Fruit fly (Drosophila melanogaster) whole organism, prepupa: ENCODE measurements around the gene CG3823.
A peak's percentile ranks its signal among the peaks of the same experiment; 100 is the strongest.

Source experiments
- CG10631 ChIP-seq: fragments of 200-800 bp; sonication (Bioruptor generic); optimal IDR thresholded peaks from 2 replicates; lab custom pipeline; 2016; ENCODE audit warnings: missing biosample characterization, missing genetic modification characterization
- CG10669 ChIP-seq: fragments of 200-800 bp; sonication (Bioruptor generic); optimal IDR thresholded peaks from 3 replicates; lab custom pipeline; 2018; ENCODE audit warnings: missing biosample characterization, mild to moderate bottlenecking, missing genetic modification characterization, moderate library complexity
- CG11902 ChIP-seq: fragments of 200-800 bp; sonication (Bioruptor generic); optimal IDR thresholded peaks from 3 replicates; lab custom pipeline; 2016; ENCODE audit warnings: missing biosample characterization, missing genetic modification characterization
- CG1621 ChIP-seq: fragments of 200-800 bp; sonication (Bioruptor generic); optimal IDR thresholded peaks from 3 replicates; lab custom pipeline; 2018; ENCODE audit warnings: missing biosample characterization, mild to moderate bottlenecking, missing genetic modification characterization
- CG16779 ChIP-seq: fragments of 200-800 bp; sonication (Bioruptor generic); optimal IDR thresholded peaks from 3 replicates; lab custom pipeline; 2017; ENCODE audit warnings: missing biosample characterization, mild to moderate bottlenecking, missing genetic modification characterization
- CG3032 ChIP-seq: fragments of 200-800 bp; optimal IDR thresholded peaks from 2 replicates; lab custom pipeline; 2019; ENCODE audit warnings: missing biosample characterization, mild to moderate bottlenecking, missing genetic modification characterization, moderate library complexity
- CG32006 ChIP-seq: fragments of 200-800 bp; sonication (Bioruptor generic); optimal IDR thresholded peaks from 3 replicates; lab custom pipeline; 2017; ENCODE audit warnings: missing biosample characterization, mild to moderate bottlenecking, missing genetic modification characterization
- CG34406 ChIP-seq: fragments of 200-800 bp; sonication (Bioruptor generic); optimal IDR thresholded peaks from 3 replicates; lab custom pipeline; 2016; ENCODE audit warnings: missing biosample characterization, missing genetic modification characterization
- CG3919 ChIP-seq: fragments of 200-800 bp; sonication (Bioruptor generic); optimal IDR thresholded peaks from 3 replicates; lab custom pipeline; 2016; ENCODE audit warnings: missing biosample characterization, missing genetic modification characterization
- CG4318 ChIP-seq: fragments of 200-800 bp; sonication (Bioruptor generic); optimal IDR thresholded peaks from 3 replicates; lab custom pipeline; 2017; ENCODE audit warnings: missing biosample characterization, mild to moderate bottlenecking, missing genetic modification characterization
- CG6163 ChIP-seq: fragments of 200-800 bp; sonication (Bioruptor generic); IDR thresholded peaks from 3 replicates; pipeline ENCODE4 v1.3.6; 2022; ENCODE audit warnings: missing biosample characterization, missing genetic modification characterization
- CG6276 ChIP-seq: fragments of 200-800 bp; sonication (Bioruptor generic); optimal IDR thresholded peaks from 2 replicates; lab custom pipeline; 2017; ENCODE audit warnings: missing biosample characterization, mild to moderate bottlenecking, missing genetic modification characterization
- CG6792 ChIP-seq: fragments of 200-800 bp; sonication (Bioruptor generic); optimal IDR thresholded peaks from 3 replicates; lab custom pipeline; 2016; ENCODE audit warnings: missing biosample characterization, missing genetic modification characterization
- CG6808 ChIP-seq: fragments of 200-800 bp; sonication (Bioruptor generic); optimal IDR thresholded peaks from 3 replicates; lab custom pipeline; 2017; ENCODE audit warnings: missing biosample characterization, missing genetic modification characterization, mild to moderate bottlenecking, moderate library complexity, missing genetic modification reagents
- CG7368 ChIP-seq: fragments of 200-800 bp; sonication (Bioruptor generic); optimal IDR thresholded peaks from 3 replicates; lab custom pipeline; 2016; ENCODE audit warnings: missing biosample characterization, missing genetic modification characterization
- CG8119 ChIP-seq: fragments of 200-800 bp; sonication (Bioruptor generic); IDR thresholded peaks from 3 replicates; pipeline ENCODE4 v1.3.6; 2022; ENCODE audit warnings: missing biosample characterization, missing genetic modification characterization
- CG8319 ChIP-seq: fragments of 200-800 bp; sonication (Bioruptor generic); optimal IDR thresholded peaks from 3 replicates; lab custom pipeline; 2016; ENCODE audit warnings: missing biosample characterization, missing genetic modification characterization
- CG8632 ChIP-seq: fragments of 200-800 bp; sonication (Bioruptor generic); optimal IDR thresholded peaks from 3 replicates; lab custom pipeline; 2016; ENCODE audit warnings: missing biosample characterization, missing genetic modification characterization
- Eip75B ChIP-seq: fragments of 200-800 bp; sonication (Bioruptor generic); optimal IDR thresholded peaks from 3 replicates; lab custom pipeline; 2016; ENCODE audit warnings: missing biosample characterization, missing genetic modification characterization
- Eip78C ChIP-seq: fragments of 200-800 bp; sonication (Bioruptor generic); peaks from one replicate; lab custom pipeline; 2016; ENCODE audit warnings: missing biosample characterization, missing genetic modification characterization
- Eip93F ChIP-seq: fragments of 200-800 bp; sonication (Bioruptor generic); optimal IDR thresholded peaks from 2 replicates; lab custom pipeline; 2016; ENCODE audit warnings: missing biosample characterization, mild to moderate bottlenecking, missing genetic modification characterization
- Ets21C ChIP-seq: fragments of 200-800 bp; sonication (Bioruptor generic); optimal IDR thresholded peaks from 3 replicates; lab custom pipeline; 2016; ENCODE audit warnings: missing biosample characterization, missing genetic modification characterization
- Ets96B ChIP-seq: fragments of 200-800 bp; optimal IDR thresholded peaks from 2 replicates; lab custom pipeline; 2019; ENCODE audit warnings: missing biosample characterization, mild to moderate bottlenecking, missing genetic modification characterization, moderate library complexity
- Gug ChIP-seq: fragments of 200-800 bp; sonication (Bioruptor generic); IDR thresholded peaks from 2 replicates; pipeline ENCODE4 v1.3.6; 2022; ENCODE audit warnings: missing biosample characterization, missing genetic modification characterization
- Hr38 ChIP-seq: sonication (Bioruptor generic); optimal IDR thresholded peaks from 2 replicates; lab custom pipeline; 2016; ENCODE audit warnings: missing biosample characterization, missing genetic modification characterization
- Hr39 ChIP-seq: fragments of 200-800 bp; sonication (Bioruptor generic); optimal IDR thresholded peaks from 2 replicates; lab custom pipeline; 2016; ENCODE audit warnings: missing biosample characterization, missing genetic modification characterization
- Lpt ChIP-seq: fragments of 200-800 bp; sonication (Bioruptor generic); optimal IDR thresholded peaks from 3 replicates; lab custom pipeline; 2016; ENCODE audit warnings: missing biosample characterization, missing genetic modification characterization
- Met ChIP-seq: fragments of 200-800 bp; sonication (Bioruptor generic); optimal IDR thresholded peaks from 3 replicates; lab custom pipeline; 2016; ENCODE audit warnings: missing biosample characterization, missing genetic modification characterization
- OdsH ChIP-seq: fragments of 200-800 bp; sonication (Bioruptor generic); optimal IDR thresholded peaks from 3 replicates; lab custom pipeline; 2016; ENCODE audit warnings: missing biosample characterization, missing genetic modification characterization
- Smox ChIP-seq: fragments of 200-800 bp; sonication (Bioruptor generic); optimal IDR thresholded peaks from 3 replicates; lab custom pipeline; 2016; ENCODE audit warnings: missing biosample characterization, missing genetic modification characterization
- Sox102F ChIP-seq: fragments of 200-800 bp; sonication (Bioruptor generic); optimal IDR thresholded peaks from 2 replicates; lab custom pipeline; 2016; ENCODE audit warnings: missing biosample characterization, mild to moderate bottlenecking, missing genetic modification characterization
- Sox14 ChIP-seq: fragments of 200-800 bp; sonication (Bioruptor generic); optimal IDR thresholded peaks from 3 replicates; lab custom pipeline; 2016; ENCODE audit warnings: missing biosample characterization, missing genetic modification characterization
- Sox15 ChIP-seq: fragments of 200-800 bp; sonication (Bioruptor generic); optimal IDR thresholded peaks from 3 replicates; lab custom pipeline; 2016; ENCODE audit warnings: missing biosample characterization, missing genetic modification characterization
- achi ChIP-seq: fragments of 200-800 bp; sonication (Bioruptor generic); optimal IDR thresholded peaks from 3 replicates; lab custom pipeline; 2016; ENCODE audit warnings: missing biosample characterization, missing genetic modification characterization
- dac ChIP-seq: fragments of 200-800 bp; sonication (Bioruptor generic); optimal IDR thresholded peaks from 2 replicates; lab custom pipeline; 2017; ENCODE audit warnings: missing biosample characterization, mild to moderate bottlenecking, missing genetic modification characterization
- dsx ChIP-seq: fragments of 200-800 bp; optimal IDR thresholded peaks from 3 replicates; lab custom pipeline; 2019; ENCODE audit warnings: missing biosample characterization, mild to moderate bottlenecking, missing genetic modification characterization, moderate library complexity; ENCODE audit not compliant: poor library complexity, severe bottlenecking
- esn ChIP-seq: fragments of 200-800 bp; sonication (Bioruptor generic); optimal IDR thresholded peaks from 2 replicates; lab custom pipeline; 2016; ENCODE audit warnings: missing biosample characterization, mild to moderate bottlenecking, missing genetic modification characterization, moderate library complexity
- fd59A ChIP-seq: fragments of 200-800 bp; sonication (Bioruptor generic); optimal IDR thresholded peaks from 2 replicates; lab custom pipeline; 2017; ENCODE audit warnings: missing biosample characterization, mild to moderate bottlenecking, missing genetic modification characterization, missing genetic modification reagents
- fd85E ChIP-seq: fragments of 200-800 bp; sonication (Bioruptor generic); optimal IDR thresholded peaks from 3 replicates; lab custom pipeline; 2016; ENCODE audit warnings: missing biosample characterization, missing genetic modification characterization
- fkh ChIP-seq: fragments of 200-800 bp; sonication (Bioruptor generic); optimal IDR thresholded peaks from 3 replicates; lab custom pipeline; 2017; ENCODE audit warnings: missing biosample characterization, mild to moderate bottlenecking, missing genetic modification characterization, moderate library complexity
- net ChIP-seq: fragments of 200-800 bp; sonication (Bioruptor generic); optimal IDR thresholded peaks from 3 replicates; lab custom pipeline; 2016; ENCODE audit warnings: missing biosample characterization, missing genetic modification characterization
- pdm3 ChIP-seq: fragments of 200-800 bp; sonication (Bioruptor generic); optimal IDR thresholded peaks from 3 replicates; lab custom pipeline; 2016; ENCODE audit warnings: missing biosample characterization, missing genetic modification characterization
- salr ChIP-seq, 2 experiments: fragments of 200-800 bp; sonication (Bioruptor generic); optimal IDR thresholded peaks; 3 replicates each; lab custom pipeline; 2016 to 2018; ENCODE audit warnings: missing biosample characterization in 2 of 2, missing genetic modification characterization in 2 of 2, mild to moderate bottlenecking in 1 of 2
- spab ChIP-seq: fragments of 200-800 bp; sonication (Bioruptor generic); optimal IDR thresholded peaks from 2 replicates; lab custom pipeline; 2017; ENCODE audit warnings: missing biosample characterization, mild to moderate bottlenecking, missing genetic modification characterization, missing genetic modification reagents
- ss ChIP-seq, 2 experiments: fragments of 200-800 bp; sonication (Bioruptor generic); optimal IDR thresholded peaks; 2 replicates in 1 of 2; 3 replicates in 1 of 2; lab custom pipeline; 2017 to 2018; ENCODE audit warnings: mild to moderate bottlenecking in 2 of 2, missing biosample characterization in 2 of 2, missing genetic modification characterization in 2 of 2, moderate library complexity in 1 of 2
- svp ChIP-seq: fragments of 200-800 bp; sonication (Bioruptor generic); peaks from one replicate; lab custom pipeline; 2016; ENCODE audit warnings: missing biosample characterization, missing genetic modification characterization
- topi ChIP-seq: fragments of 200-800 bp; sonication (Bioruptor generic); optimal IDR thresholded peaks from 3 replicates; lab custom pipeline; 2016; ENCODE audit warnings: missing biosample characterization, missing genetic modification characterization

CG3823 gene

dm6 chrX:6339970-6340548 is 36.3 kb downstream of the CG3823 start (continued):
- TF ChIP-seq Met (GFP tag; lab: Kevin White, UChicago) (no peak), CG11902 (GFP tag; lab: Kevin White, UChicago) (no peak), fd59A (GFP tag; lab: Kevin White, UChicago) (peak; percentile 75), Gug (GFP tag; lab: Robert Waterston, UW) (peak; percentile 73), Eip78C (GFP tag; lab: Kevin White, UChicago) (peak; percentile 87), Sox14 (GFP tag; lab: Kevin White, UChicago) (peak; percentile 27), Sox102F (no peak), CG8632 (GFP tag; lab: Kevin White, UChicago) (peak; percentile 14), spab (GFP tag; lab: Kevin White, UChicago) (peak; percentile 47)

- peak; percentile 87 for TF ChIP-seq OdsH (GFP tag; lab: Kevin White, UChicago)
- peak; percentile 73 for TF ChIP-seq CG7368 (GFP tag; lab: Kevin White, UChicago)
- TF ChIP-seq ss (GFP tag; optimal IDR thresholded peaks at IDR 0.05; lab: Kevin White, UChicago): peak; percentile 81 to 90
- TF ChIP-seq CG10669 (GFP tag; lab: Kevin White, UChicago): peak; percentile 84
- TF ChIP-seq CG34406 (GFP tag; lab: Kevin White, UChicago): peak; percentile 90
- peak; percentile 84 for TF ChIP-seq Smox
- peak; percentile 59 for TF ChIP-seq CG6163 (GFP tag; lab: Robert Waterston, UW)
- TF ChIP-seq fd59A (GFP tag; lab: Kevin White, UChicago): peak; percentile 82
- peak; percentile 65 for TF ChIP-seq Lpt (GFP tag; lab: Kevin White, UChicago)
- peak; percentile 87 for TF ChIP-seq CG8632 (GFP tag; lab: Kevin White, UChicago)
- TF ChIP-seq CG8119 (GFP tag; lab: Robert Waterston, UW): peak; percentile 87
- peak; percentile 90 for TF ChIP-seq CG4318
- TF ChIP-seq fkh (GFP tag; lab: Kevin White, UChicago): peak; percentile 50
- peak; percentile 83 for TF ChIP-seq spab (GFP tag; lab: Kevin White, UChicago)
- peak; percentile 93 for TF ChIP-seq CG6276 (GFP tag; lab: Kevin White, UChicago)
- peak; percentile 66 to 86 for TF ChIP-seq salr (GFP tag; optimal IDR thresholded peaks at IDR 0.05; lab: Kevin White, UChicago)
- TF ChIP-seq CG6792: peak; percentile 81
- peak; percentile 93 for TF ChIP-seq CG6808 (GFP tag; lab: Kevin White, UChicago)
- TF ChIP-seq Ets96B (tag; lab: Kevin White, UChicago): peak; percentile 82
- TF ChIP-seq achi (GFP tag; lab: Kevin White, UChicago): peak; percentile 89
- peak; percentile 68 for TF ChIP-seq CG8319 (GFP tag; lab: Kevin White, UChicago)
- TF ChIP-seq esn (GFP tag; lab: Kevin White, UChicago): peak; percentile 91
- TF ChIP-seq CG3032: peak; percentile 84
- peak; percentile 66 for TF ChIP-seq CG11902 (GFP tag; lab: Kevin White, UChicago)
- TF ChIP-seq Eip75B (GFP tag; lab: Kevin White, UChicago): peak; percentile 78
- peak; percentile 86 for TF ChIP-seq topi
- peak; percentile 95 for TF ChIP-seq CG32006 (GFP tag; lab: Kevin White, UChicago)
- TF ChIP-seq Eip93F (GFP tag; lab: Kevin White, UChicago): peak; percentile 61
- TF ChIP-seq net: peak; percentile 81
- TF ChIP-seq svp (GFP tag; lab: Kevin White, UChicago): peak; percentile 92
- TF ChIP-seq dac (GFP tag; lab: Kevin White, UChicago): peak; percentile 89
- peak; percentile 83 for TF ChIP-seq CG10631
- peak; percentile 73 for TF ChIP-seq Hr39 (GFP tag; lab: Kevin White, UChicago)
- peak; percentile 64 for TF ChIP-seq Ets21C (GFP tag; lab: Kevin White, UChicago)
- TF ChIP-seq dsx (GFP tag; lab: Kevin White, UChicago): peak; percentile 79
- peak; percentile 87 for TF ChIP-seq CG16779
- peak; percentile 53 for TF ChIP-seq fd85E (GFP tag; lab: Kevin White, UChicago)
- TF ChIP-seq Sox102F: peak; percentile 85
- peak; percentile 75 for TF ChIP-seq Sox15 (GFP tag; lab: Kevin White, UChicago)
- TF ChIP-seq CG3919 (GFP tag; lab: Kevin White, UChicago): peak; percentile 85
- peak; percentile 81 for TF ChIP-seq Sox14 (GFP tag; lab: Kevin White, UChicago)
- no peak for TF ChIP-seq Hr38 (GFP tag; lab: Kevin White, UChicago)
- peak; percentile 88 for TF ChIP-seq pdm3 (GFP tag; lab: Kevin White, UChicago)
- TF ChIP-seq CG1621 (tag; lab: Kevin White, UChicago): peak; percentile 69
Observed at dm6 chrX:6340593-6341068, 36.9 kb downstream of the CG3823 start.
